Fruit fly (Drosophila melanogaster) whole organism, pupa: ENCODE measurements around the gene CG42674.

Experiments used
- CG9948 ChIP-seq: fragments of 200-800 bp; sonication (Bioruptor generic); optimal IDR thresholded peaks from 2 replicates; lab custom pipeline; 2018; ENCODE audit warnings: missing biosample characterization, mild to moderate bottlenecking, missing genetic modification characterization, moderate library complexity
- D1 ChIP-seq: fragments of 200-800 bp; sonication (Bioruptor generic); optimal IDR thresholded peaks from 2 replicates; lab custom pipeline; 2018; ENCODE audit warnings: missing biosample characterization, mild to moderate bottlenecking, missing genetic modification characterization, moderate library complexity

- no peak for TF ChIP-seq D1 (tag; lab: Kevin White, UChicago)
- TF ChIP-seq CG9948 (tag; lab: Kevin White, UChicago) = no peak
These were observed 419 bp downstream of the CG42674 start for dm6 chr3L:20197698-20198097.
